Fruit fly (Drosophila melanogaster) whole organism, embryonic: Measurements from ENCODE around the gene CG3008.

Experiments used
- Abd-B ChIP-seq: fragments of 200-800 bp; sonication (Bioruptor generic); optimal IDR thresholded peaks from 2 replicates; lab custom pipeline; 2018; ENCODE audit warnings: missing biosample characterization, mild to moderate bottlenecking, missing genetic modification characterization, moderate library complexity
- Ada2b ChIP-seq: fragments of 200-800 bp; sonication (Bioruptor generic); IDR thresholded peaks from 2 replicates; pipeline ENCODE4 v1.3.6; 2022; ENCODE audit warnings: missing biosample characterization, missing genetic modification characterization
- Atf6 ChIP-seq: fragments of 200-800 bp; sonication (Bioruptor generic); IDR thresholded peaks from 2 replicates; pipeline ENCODE4 v1.3.6; 2022; ENCODE audit warnings: missing biosample characterization, missing genetic modification characterization
- B-H2 ChIP-seq: fragments of 200-800 bp; sonication (Bioruptor generic); optimal IDR thresholded peaks from 2 replicates; lab custom pipeline; 2018; ENCODE audit warnings: missing biosample characterization, mild to moderate bottlenecking, missing genetic modification characterization
- CG10543 ChIP-seq: fragments of 200-800 bp; sonication (Bioruptor generic); optimal IDR thresholded peaks from 3 replicates; lab custom pipeline; 2017; ENCODE audit warnings: missing biosample characterization, mild to moderate bottlenecking, missing genetic modification characterization, moderate library complexity
- CG11560 ChIP-seq: fragments of 200-800 bp; sonication (Bioruptor generic); IDR thresholded peaks from 3 replicates; pipeline ENCODE4 v1.3.6; 2022; ENCODE audit warnings: missing biosample characterization, missing genetic modification characterization
- CG13894 ChIP-seq: fragments of 200-800 bp; sonication (Bioruptor generic); optimal IDR thresholded peaks from 3 replicates; lab custom pipeline; 2018; ENCODE audit warnings: missing biosample characterization, mild to moderate bottlenecking, missing genetic modification characterization, moderate library complexity
- CG14014 ChIP-seq: fragments of 200-800 bp; sonication (Bioruptor generic); IDR thresholded peaks from 2 replicates; pipeline ENCODE4 v1.3.6; 2022; ENCODE audit warnings: missing biosample characterization, missing genetic modification characterization
- CG15514 ChIP-seq: fragments of 200-800 bp; sonication (Bioruptor generic); optimal IDR thresholded peaks from 3 replicates; lab custom pipeline; 2017; ENCODE audit warnings: missing biosample characterization, missing genetic modification characterization, mild to moderate bottlenecking, moderate library complexity, missing genetic modification reagents
- CG17385 ChIP-seq: fragments of 200-800 bp; sonication (Bioruptor generic); optimal IDR thresholded peaks from 3 replicates; lab custom pipeline; 2018; ENCODE audit warnings: missing biosample characterization, mild to moderate bottlenecking, missing genetic modification characterization
- CG3065 ChIP-seq: fragments of 200-800 bp; sonication (Bioruptor generic); optimal IDR thresholded peaks from 2 replicates; lab custom pipeline; 2016; ENCODE audit warnings: missing biosample characterization, missing genetic modification characterization
- CG32532 ChIP-seq: fragments of 200-800 bp; sonication (Bioruptor generic); IDR thresholded peaks from 2 replicates; pipeline ENCODE4 v1.3.6; 2022; ENCODE audit warnings: missing biosample characterization, missing genetic modification characterization
- CG32767 ChIP-seq: fragments of 200-800 bp; sonication (Bioruptor generic); IDR thresholded peaks from 2 replicates; pipeline ENCODE4 v1.3.6; 2022; ENCODE audit warnings: missing biosample characterization, missing genetic modification characterization
- CG34376 ChIP-seq: fragments of 200-800 bp; sonication (Bioruptor generic); optimal IDR thresholded peaks from 2 replicates; lab custom pipeline; 2018; ENCODE audit warnings: missing biosample characterization, mild to moderate bottlenecking, missing genetic modification characterization
- CG4854 ChIP-seq: fragments of 200-800 bp; sonication (Bioruptor generic); optimal IDR thresholded peaks from 2 replicates; lab custom pipeline; 2016; ENCODE audit warnings: missing biosample characterization, missing genetic modification characterization, inconsistent platforms
- CG6765 ChIP-seq: fragments of 200-800 bp; sonication (Bioruptor generic); optimal IDR thresholded peaks from 3 replicates; lab custom pipeline; 2017; ENCODE audit warnings: missing biosample characterization, mild to moderate bottlenecking, missing genetic modification characterization
- CG8478 ChIP-seq: fragments of >200 bp; optimal IDR thresholded peaks from 2 replicates; lab custom pipeline; 2018
- CkIIα-i1 ChIP-seq: fragments of 200-800 bp; sonication (Bioruptor generic); IDR thresholded peaks from 2 replicates; pipeline ENCODE4 v1.3.6; 2022; ENCODE audit warnings: missing biosample characterization, missing genetic modification characterization
- Dbx ChIP-seq: fragments of 200-800 bp; sonication (Bioruptor generic); IDR thresholded peaks from 3 replicates; pipeline ENCODE4 v1.3.6; 2022; ENCODE audit warnings: missing biosample characterization, missing genetic modification characterization
- Drgx ChIP-seq: fragments of 200-800 bp; sonication (Bioruptor generic); IDR thresholded peaks from 2 replicates; pipeline ENCODE4 v1.3.6; 2022; ENCODE audit warnings: missing biosample characterization, missing genetic modification characterization
- Fer1 ChIP-seq: fragments of 200-800 bp; sonication (Bioruptor generic); optimal IDR thresholded peaks from 2 replicates; lab custom pipeline; 2017; ENCODE audit warnings: missing biosample characterization, mild to moderate bottlenecking, missing genetic modification characterization
- Hmr ChIP-seq: fragments of 200-800 bp; sonication (Bioruptor generic); optimal IDR thresholded peaks from 3 replicates; lab custom pipeline; 2017; ENCODE audit warnings: mild to moderate bottlenecking, missing biosample characterization, missing genetic modification reagents, missing genetic modification characterization
- Hmx ChIP-seq: fragments of 200-800 bp; sonication (Bioruptor generic); optimal IDR thresholded peaks from 2 replicates; lab custom pipeline; 2016; ENCODE audit warnings: missing biosample characterization, missing genetic modification characterization
- Hr3 ChIP-seq: fragments of 200-800 bp; sonication (Bioruptor generic); optimal IDR thresholded peaks from 3 replicates; lab custom pipeline; 2016; ENCODE audit warnings: missing biosample characterization, missing genetic modification characterization
- Hr78 ChIP-seq, 2 experiments: fragments of 200-800 bp in 1 of 2; fragments of >200 bp in 1 of 2; sonication (Bioruptor generic) in 1 of 2; optimal IDR thresholded peaks; 2 replicates each; lab custom pipeline; 2017 to 2019; ENCODE audit warnings: missing biosample characterization in 2 of 2, missing genetic modification characterization in 2 of 2, mild to moderate bottlenecking in 1 of 2, moderate library complexity in 1 of 2
- Mad ChIP-seq: fragments of 200-800 bp; sonication (Bioruptor generic); optimal IDR thresholded peaks from 2 replicates; lab custom pipeline; 2016; ENCODE audit warnings: missing biosample characterization, missing genetic modification characterization
- Med ChIP-seq: fragments of 200-800 bp; sonication (Bioruptor generic); peaks from one replicate; lab custom pipeline; 2016; ENCODE audit warnings: missing biosample characterization, missing genetic modification characterization, mild to moderate bottlenecking, inconsistent platforms, moderate library complexity
- Meics ChIP-seq: fragments of 200-800 bp; sonication (Bioruptor generic); optimal IDR thresholded peaks from 2 replicates; lab custom pipeline; 2017; ENCODE audit warnings: missing biosample characterization, mild to moderate bottlenecking, missing genetic modification characterization
- Pdp1 ChIP-seq, 2 experiments: fragments of 200-800 bp; sonication (Bioruptor generic); optimal IDR thresholded peaks; 3 replicates each; lab custom pipeline; 2016; ENCODE audit warnings: missing biosample characterization in 2 of 2, missing genetic modification characterization in 2 of 2, mild to moderate bottlenecking in 1 of 2, moderate library complexity in 1 of 2
- Rfx ChIP-seq: fragments of 200-800 bp; sonication (Bioruptor generic); IDR thresholded peaks from 2 replicates; pipeline ENCODE4 v1.3.6; 2022; ENCODE audit warnings: missing biosample characterization, missing genetic modification characterization
- Sry-δ ChIP-seq: fragments of 200-800 bp; sonication (Bioruptor generic); optimal IDR thresholded peaks from 2 replicates; lab custom pipeline; 2016; ENCODE audit warnings: missing biosample characterization, missing genetic modification characterization
- corto ChIP-seq: fragments of 200-800 bp; sonication (Bioruptor generic); optimal IDR thresholded peaks from 2 replicates; lab custom pipeline; 2016; ENCODE audit warnings: missing biosample characterization, mild to moderate bottlenecking, missing genetic modification characterization, moderate library complexity
- crol ChIP-seq: fragments of 200-800 bp; sonication (Bioruptor generic); IDR thresholded peaks from 2 replicates; pipeline ENCODE4 v1.3.6; 2022; ENCODE audit warnings: missing biosample characterization, missing genetic modification characterization
- eve ChIP-seq, 2 experiments: fragments of >200 bp; optimal IDR thresholded peaks; 2 replicates each; lab custom pipeline; 2017; ENCODE audit warnings: missing biosample characterization in 2 of 2, missing genetic modification characterization in 2 of 2
- fu2 ChIP-seq: fragments of 200-800 bp; sonication (Bioruptor generic); optimal IDR thresholded peaks from 2 replicates; lab custom pipeline; 2016; ENCODE audit warnings: missing biosample characterization, missing genetic modification characterization
- gem ChIP-seq: fragments of 200-800 bp; sonication (Bioruptor generic); optimal IDR thresholded peaks from 2 replicates; lab custom pipeline; 2019; ENCODE audit warnings: missing biosample characterization, mild to moderate bottlenecking, missing genetic modification characterization, moderate library complexity
- ham ChIP-seq: fragments of 200-800 bp; sonication (Bioruptor generic); IDR thresholded peaks from 2 replicates; pipeline ENCODE4 v1.3.6; 2022; ENCODE audit warnings: missing biosample characterization, missing genetic modification characterization
- her ChIP-seq: fragments of 200-800 bp; sonication (Bioruptor generic); optimal IDR thresholded peaks from 2 replicates; lab custom pipeline; 2016; ENCODE audit warnings: missing biosample characterization, missing genetic modification characterization
- lab ChIP-seq: fragments of 200-800 bp; sonication (Bioruptor generic); optimal IDR thresholded peaks from 3 replicates; lab custom pipeline; 2017; ENCODE audit warnings: missing biosample characterization, missing genetic modification characterization, mild to moderate bottlenecking, moderate library complexity, missing genetic modification reagents
- mam ChIP-seq: fragments of 200-800 bp; sonication (Bioruptor generic); optimal IDR thresholded peaks from 3 replicates; lab custom pipeline; 2016; ENCODE audit warnings: missing biosample characterization, missing genetic modification characterization
- odd ChIP-seq: fragments of 200-800 bp; sonication (Bioruptor generic); optimal IDR thresholded peaks from 2 replicates; lab custom pipeline; 2017; ENCODE audit warnings: missing biosample characterization, mild to moderate bottlenecking, missing genetic modification characterization
- otp ChIP-seq: fragments of 200-800 bp; sonication (Bioruptor generic); IDR thresholded peaks from 3 replicates; pipeline ENCODE4, ENCODE4 v1.3.6; 2022; ENCODE audit warnings: missing biosample characterization, missing genetic modification characterization
- pita ChIP-seq: fragments of 200-800 bp; sonication (Bioruptor generic); optimal IDR thresholded peaks from 2 replicates; lab custom pipeline; 2017; ENCODE audit warnings: missing biosample characterization, mild to moderate bottlenecking, missing genetic modification characterization
- scrt ChIP-seq: fragments of 200-800 bp; sonication (Bioruptor generic); optimal IDR thresholded peaks from 2 replicates; lab custom pipeline; 2018; ENCODE audit warnings: missing biosample characterization, mild to moderate bottlenecking, missing genetic modification characterization, moderate library complexity
- sim ChIP-seq: fragments of 200-800 bp; sonication (Bioruptor generic); IDR thresholded peaks from 2 replicates; pipeline ENCODE4 v1.3.6; 2022; ENCODE audit warnings: missing biosample characterization, missing genetic modification characterization
- sima ChIP-seq: fragments of 200-800 bp; sonication (Bioruptor generic); optimal IDR thresholded peaks from 2 replicates; lab custom pipeline; 2016; ENCODE audit warnings: missing biosample characterization, missing genetic modification characterization
- sisA ChIP-seq: fragments of 200-800 bp; sonication (Bioruptor generic); IDR thresholded peaks from 2 replicates; pipeline ENCODE4 v1.3.6; 2022; ENCODE audit warnings: missing biosample characterization, missing genetic modification characterization
- so ChIP-seq: fragments of 200-800 bp; sonication (Bioruptor generic); IDR thresholded peaks from 3 replicates; pipeline ENCODE4 v1.3.6; 2022; ENCODE audit warnings: missing biosample characterization, missing genetic modification characterization
- sr ChIP-seq: fragments of 200-800 bp; sonication (Bioruptor generic); IDR thresholded peaks from 3 replicates; pipeline ENCODE4 v1.3.6; 2022; ENCODE audit warnings: missing biosample characterization, missing genetic modification characterization
- stc ChIP-seq: fragments of 200-800 bp; sonication (Bioruptor generic); IDR thresholded peaks from 2 replicates; pipeline ENCODE4 v1.3.6; 2022; ENCODE audit warnings: missing biosample characterization, missing genetic modification characterization
- tx ChIP-seq: fragments of 200-800 bp; sonication (Bioruptor generic); optimal IDR thresholded peaks from 2 replicates; lab custom pipeline; 2016; ENCODE audit warnings: missing biosample characterization, missing genetic modification characterization

The CG3008 gene

dm6 chr2L:4916738-4917137 lies 33.6 kb downstream of the CG3008 start:
- TF ChIP-seq CG11560 (tag; lab: Robert Waterston, UW) (no peak), gem (tag; lab: Kevin White, UChicago) (no peak), sisA (GFP tag; lab: Robert Waterston, UW) (no peak), fu2 (GFP tag; lab: Kevin White, UChicago) (no peak), Ada2b (no peak), Sry-δ (GFP tag; lab: Kevin White, UChicago) (no peak), tx (no peak), ham (GFP tag; lab: Robert Waterston, UW) (no peak), otp (GFP tag; lab: Robert Waterston, UW) (no peak), sr (GFP tag; lab: Robert Waterston, UW) (no peak), eve (GFP tag; optimal IDR thresholded peaks at IDR 0.05; lab: Kevin White, UChicago) (no peak), pita (GFP tag; lab: Kevin White, UChicago) (no peak), Hmx (no peak), corto (GFP tag; lab: Kevin White, UChicago) (no peak), CG3065 (no peak), CG32767 (no peak), CkIIα-i1 (GFP tag; lab: Robert Waterston, UW) (no peak), Hr78 (GFP tag; optimal IDR thresholded peaks at IDR 0.05; lab: Kevin White, UChicago) (no peak), Abd-B (GFP tag; lab: Kevin White, UChicago) (no peak)

DNA sequence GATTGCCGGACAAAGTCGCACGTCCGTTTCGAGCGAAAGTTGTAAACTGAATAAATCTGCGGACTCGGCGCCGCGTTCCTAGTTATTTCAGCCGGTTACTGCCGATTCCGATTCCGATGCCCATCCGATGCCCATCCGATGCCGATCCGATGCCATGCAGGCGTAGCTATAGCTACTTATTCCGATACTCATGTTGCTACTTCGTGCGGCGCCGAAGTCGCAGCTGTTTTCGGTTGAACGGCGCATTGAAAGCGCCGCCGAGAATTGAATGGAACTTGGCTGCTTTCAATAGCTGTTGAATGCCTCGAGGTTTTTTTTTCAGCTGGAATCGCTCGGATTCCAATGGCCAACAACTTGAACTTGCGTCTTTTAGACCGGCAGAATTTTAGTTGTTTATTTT lies 45.2 kb downstream of the CG3008 start:
- peak; percentile 54 for TF ChIP-seq Atf6 (GFP tag; lab: Robert Waterston, UW)
- TF ChIP-seq lab (GFP tag; lab: Kevin White, UChicago) = peak; percentile 68
- 0 out of 2 replicates have a peak, but pooled peaks have one; percentile 22 for TF ChIP-seq stc
- TF ChIP-seq Hr3 = no peak
- TF ChIP-seq CG14014 (GFP tag; lab: Robert Waterston, UW) = peak; percentile 18; the same call in 1 of the 2 replicates
- TF ChIP-seq CG8478 (lab: Kevin White, UChicago) = no peak
- peak; percentile 20 for TF ChIP-seq odd (GFP tag; lab: Kevin White, UChicago)
- TF ChIP-seq Hmr (GFP tag; lab: Kevin White, UChicago) = peak; percentile 70
- TF ChIP-seq CG32532 (GFP tag; lab: Robert Waterston, UW) = peak; percentile 65; the same call in 1 of the 2 replicates
- TF ChIP-seq mam (GFP tag; lab: Kevin White, UChicago) = no peak
- TF ChIP-seq sima (GFP tag; lab: Kevin White, UChicago) = no peak
- 0 out of 2 replicates have a peak, but pooled peaks have one; percentile 22 for TF ChIP-seq Drgx (GFP tag; lab: Robert Waterston, UW)
- no peak for TF ChIP-seq crol
- 0 out of 3 replicates have a peak, but pooled peaks have one; percentile 34 for TF ChIP-seq so (GFP tag; lab: Robert Waterston, UW)
- no peak for TF ChIP-seq otp (GFP tag; lab: Robert Waterston, UW)
- 0 out of 2 replicates have a peak, but pooled peaks have one; percentile 25 for TF ChIP-seq sim
- TF ChIP-seq Mad (GFP tag; lab: Kevin White, UChicago) = no peak
- no peak for TF ChIP-seq Pdp1 (GFP tag; optimal IDR thresholded peaks at IDR 0.05; lab: Kevin White, UChicago)
- peak; percentile 45 for TF ChIP-seq CG15514 (GFP tag; lab: Kevin White, UChicago)
- peak; percentile 42; the same call in 1 of the 2 replicates for TF ChIP-seq Rfx (GFP tag; lab: Robert Waterston, UW)
- TF ChIP-seq Fer1 (GFP tag; lab: Kevin White, UChicago) = peak; percentile 79
- peak; percentile 17 for TF ChIP-seq CG17385
- no peak for TF ChIP-seq CG4854
- TF ChIP-seq Med (GFP tag; lab: Kevin White, UChicago) = peak; percentile 26
- TF ChIP-seq B-H2 (GFP tag; lab: Kevin White, UChicago) = peak; percentile 67
- TF ChIP-seq Meics (GFP tag; lab: Kevin White, UChicago) = peak; percentile 28
- TF ChIP-seq Dbx (GFP tag; lab: Robert Waterston, UW) = peak; percentile 57; the same call in 1 of the 3 replicates
- peak; percentile 58 for TF ChIP-seq CG6765 (GFP tag; lab: Kevin White, UChicago)
- TF ChIP-seq her (GFP tag; lab: Kevin White, UChicago) = no peak
- TF ChIP-seq CG10543 (GFP tag; lab: Kevin White, UChicago) = no peak
- TF ChIP-seq CG34376 (GFP tag; lab: Kevin White, UChicago) = peak; percentile 16
- peak; percentile 81 for TF ChIP-seq scrt (GFP tag; lab: Kevin White, UChicago)
- TF ChIP-seq CG13894 (tag; lab: Kevin White, UChicago) = peak; percentile 100
